Worm (Caenorhabditis elegans) whole organism, L4 larva: ENCODE data around the gene try-12.

Experiments
- F10B5.3 ChIP-seq: sonication (generic microtip); optimal IDR thresholded peaks from 2 replicates; lab custom pipeline; 2016; ENCODE audit warnings: mild to moderate bottlenecking, missing genetic modification characterization, missing compliant biosample characterization
- F37D6.2 ChIP-seq: sonication (generic microtip); optimal IDR thresholded peaks from 2 replicates; lab custom pipeline; 2016; ENCODE audit warnings: mild to moderate bottlenecking, missing genetic modification characterization, missing compliant biosample characterization
- F44E2.7 ChIP-seq: fragments of 200-800 bp; sonication (Bioruptor generic); IDR thresholded peaks from 2 replicates; pipeline ENCODE4 v2.1.2; 2022; ENCODE audit warnings: missing genetic modification characterization, missing compliant biosample characterization
- T26A8.4 ChIP-seq: fragments of 200-800 bp; sonication (Bioruptor generic); IDR thresholded peaks from 2 replicates; pipeline ENCODE4 v1.3.6; 2022; ENCODE audit warnings: missing genetic modification characterization, missing compliant biosample characterization
- Y75B8A.6 ChIP-seq: fragments of 200-800 bp; sonication (Bioruptor generic); IDR thresholded peaks from 2 replicates; pipeline ENCODE4 v1.3.6; 2022; ENCODE audit warnings: missing genetic modification reagents, missing genetic modification characterization, missing compliant biosample characterization
- ZK337.2 ChIP-seq: fragments of 200-800 bp; sonication (Bioruptor generic); IDR thresholded peaks from 2 replicates; pipeline ENCODE4 v1.3.6; 2022; ENCODE audit warnings: missing genetic modification reagents, missing genetic modification characterization, missing compliant biosample characterization
- ZK546.5 ChIP-seq, 2 experiments: sonication (generic microtip); optimal IDR thresholded peaks; 2 replicates each; lab custom pipeline; 2017; ENCODE audit warnings: missing biosample characterization in 2 of 2, missing genetic modification characterization in 2 of 2
- ama-1 ChIP-seq: fragments of 150-350 bp; optimal IDR thresholded peaks from 2 replicates; lab custom pipeline; 2014; ENCODE audit warnings: inconsistent platforms, mixed read lengths
- ceh-20 ChIP-seq: fragments of 200-800 bp; sonication (Bioruptor generic); IDR thresholded peaks from 2 replicates; pipeline ENCODE4 v1.3.6; 2022; ENCODE audit warnings: missing genetic modification reagents, missing genetic modification characterization, missing compliant biosample characterization
- ceh-32 ChIP-seq: sonication (generic microtip); optimal IDR thresholded peaks from 2 replicates; lab custom pipeline; 2016; ENCODE audit warnings: mild to moderate bottlenecking, missing genetic modification characterization, missing compliant biosample characterization; ENCODE audit not compliant: poor library complexity
- ceh-62 ChIP-seq: sonication (generic microtip); optimal IDR thresholded peaks from 2 replicates; lab custom pipeline; 2017; ENCODE audit warnings: missing biosample characterization, missing genetic modification characterization
- ceh-82 ChIP-seq: sonication (generic microtip); optimal IDR thresholded peaks from 2 replicates; lab custom pipeline; 2017; ENCODE audit warnings: missing biosample characterization, missing genetic modification characterization
- cey-2 ChIP-seq: sonication (generic microtip); optimal IDR thresholded peaks from 3 replicates; lab custom pipeline; 2017; ENCODE audit warnings: missing genetic modification characterization, mild to moderate bottlenecking, missing compliant biosample characterization, antibody characterized with exemption, borderline replicate concordance; ENCODE audit not compliant: insufficient read depth
- ctbp-1 ChIP-seq: fragments of 200-800 bp; sonication (Bioruptor generic); IDR thresholded peaks from 2 replicates; pipeline ENCODE4 v1.3.6; 2022; ENCODE audit warnings: missing genetic modification reagents, missing genetic modification characterization, missing compliant biosample characterization
- daf-19 ChIP-seq: fragments of 200-800 bp; sonication (Bioruptor generic); conservative IDR thresholded peaks from 2 replicates; pipeline ENCODE4 v1.3.6; 2022; ENCODE audit warnings: missing genetic modification characterization, missing compliant biosample characterization
- dmd-6 ChIP-seq: fragments of 200-800 bp; sonication (Bioruptor generic); IDR thresholded peaks from 2 replicates; pipeline ENCODE4 v1.3.6; 2022; ENCODE audit warnings: missing genetic modification reagents, missing genetic modification characterization, missing compliant biosample characterization
- dve-1 ChIP-seq: sonication (generic microtip); optimal IDR thresholded peaks from 2 replicates; lab custom pipeline; 2017; ENCODE audit warnings: antibody characterized with exemption, mild to moderate bottlenecking, missing genetic modification characterization, missing compliant biosample characterization; ENCODE audit not compliant: insufficient read depth
- egl-43 ChIP-seq: fragments of 200-800 bp; sonication (Bioruptor generic); IDR thresholded peaks from 2 replicates; pipeline ENCODE4 v1.3.6; 2022; ENCODE audit warnings: missing genetic modification reagents, missing genetic modification characterization, missing compliant biosample characterization
- fos-1 ChIP-seq: fragments of 150-350 bp; optimal IDR thresholded peaks from 2 replicates; lab custom pipeline; 2014; ENCODE audit warnings: missing biosample characterization, missing genetic modification characterization
- hif-1 ChIP-seq, 2 experiments: sonication (generic microtip); optimal IDR thresholded peaks; 2 replicates each; lab custom pipeline; 2016 to 2017; ENCODE audit warnings: missing compliant biosample characterization in 2 of 2, missing genetic modification characterization in 2 of 2, missing genetic modification reagents in 2 of 2, missing genotype in 2 of 2, mild to moderate bottlenecking in 1 of 2
- hlh-30 ChIP-seq: sonication (generic microtip); optimal IDR thresholded peaks from 2 replicates; lab custom pipeline; 2017; ENCODE audit warnings: antibody characterized with exemption, mild to moderate bottlenecking, missing genetic modification characterization, missing compliant biosample characterization; ENCODE audit not compliant: insufficient read depth
- hmg-1.1 ChIP-seq: fragments of 200-800 bp; sonication (Bioruptor generic); IDR thresholded peaks from 2 replicates; pipeline ENCODE4 v1.3.6; 2022; ENCODE audit warnings: missing genetic modification reagents, missing genetic modification characterization, missing compliant biosample characterization
- jun-1 ChIP-seq: fragments of 150-350 bp; optimal IDR thresholded peaks from 2 replicates; lab custom pipeline; 2014; ENCODE audit warnings: missing biosample characterization, missing genetic modification reagents, missing genetic modification characterization
- lin-15B ChIP-seq: fragments of 150-350 bp; sonication (generic microtip); optimal IDR thresholded peaks from 3 replicates; lab custom pipeline; 2014; ENCODE audit warnings: missing biosample characterization, missing genetic modification characterization
- lin-29 ChIP-seq: fragments of 200-800 bp; sonication (Bioruptor generic); IDR thresholded peaks from 2 replicates; pipeline ENCODE4 v1.3.6; 2022; ENCODE audit warnings: missing genetic modification reagents, missing genetic modification characterization, missing compliant biosample characterization
- lsy-2 ChIP-seq, 2 experiments: fragments of 150-350 bp in 1 of 2; sonication (generic microtip) in 1 of 2; optimal IDR thresholded peaks; 2 replicates each; lab custom pipeline; 2014 to 2017; ENCODE audit warnings: missing biosample characterization in 2 of 2, missing genetic modification characterization in 2 of 2
- madf-5 ChIP-seq, 2 experiments: fragments of 200-800 bp; sonication (Bioruptor generic); IDR thresholded peaks; 2 replicates each; pipeline ENCODE4 v1.3.6; 2022; ENCODE audit warnings: missing compliant biosample characterization in 2 of 2, missing genetic modification characterization in 2 of 2
- mdl-1 ChIP-seq, 2 experiments: fragments of 150-350 bp in 1 of 2; sonication (generic microtip) in 1 of 2; optimal IDR thresholded peaks; 2 replicates each; lab custom pipeline; 2014 to 2017; ENCODE audit warnings: missing biosample characterization in 2 of 2, missing genetic modification characterization in 2 of 2
- mdt-29 ChIP-seq: fragments of 200-800 bp; sonication (Bioruptor generic); IDR thresholded peaks from 2 replicates; pipeline ENCODE4 v1.3.6; 2022; ENCODE audit warnings: missing genetic modification reagents, missing genetic modification characterization, missing compliant biosample characterization
- mep-1 ChIP-seq: fragments of 150-350 bp; sonication (generic microtip); optimal IDR thresholded peaks from 3 replicates; lab custom pipeline; 2014; ENCODE audit warnings: missing biosample characterization, missing genetic modification characterization
- nhr-11 ChIP-seq: fragments of 150-350 bp; optimal IDR thresholded peaks from 2 replicates; lab custom pipeline; 2014; ENCODE audit warnings: missing biosample characterization, missing genetic modification characterization
- nhr-111 ChIP-seq: fragments of 200-800 bp; sonication (Bioruptor generic); optimal IDR thresholded peaks from 2 replicates; lab custom pipeline; 2018; ENCODE audit warnings: mild to moderate bottlenecking, missing genetic modification characterization, missing compliant biosample characterization
- nhr-25 ChIP-seq: sonication (generic microtip); optimal IDR thresholded peaks from 2 replicates; lab custom pipeline; 2017; ENCODE audit warnings: missing genetic modification characterization, mild to moderate bottlenecking, missing compliant biosample characterization, antibody characterized with exemption, moderate library complexity, borderline replicate concordance; ENCODE audit not compliant: insufficient read depth
- nhr-28 ChIP-seq: fragments of 150-350 bp; optimal IDR thresholded peaks from 2 replicates; lab custom pipeline; 2014; ENCODE audit warnings: missing biosample characterization, missing genetic modification characterization
- nhr-41 ChIP-seq: fragments of 200-800 bp; sonication (Bioruptor generic); IDR thresholded peaks from 2 replicates; pipeline ENCODE4 v1.3.6; 2022; ENCODE audit warnings: missing genetic modification reagents, missing genetic modification characterization, missing compliant biosample characterization
- nhr-48 ChIP-seq: sonication (generic microtip); optimal IDR thresholded peaks from 2 replicates; lab custom pipeline; 2016; ENCODE audit warnings: mild to moderate bottlenecking, missing genetic modification characterization, missing compliant biosample characterization
- nhr-6 ChIP-seq: fragments of 150-350 bp; optimal IDR thresholded peaks from 2 replicates; lab custom pipeline; 2014; ENCODE audit warnings: missing biosample characterization, missing genetic modification characterization
- nhr-76 ChIP-seq: fragments of 150-350 bp; optimal IDR thresholded peaks from 2 replicates; lab custom pipeline; 2014; ENCODE audit warnings: missing biosample characterization, missing genetic modification characterization
- pha-4 ChIP-seq, 2 experiments: fragments of 150-350 bp in 1 of 2; fragments of 200-800 bp in 1 of 2; sonication (Bioruptor generic) in 1 of 2; IDR thresholded peaks in 1 of 2; optimal IDR thresholded peaks in 1 of 2; 2 replicates each; pipeline versions ENCODE4 v1.3.6 to Lab custom; 2014 to 2022; ENCODE audit warnings: missing genetic modification characterization in 2 of 2, missing genetic modification reagents in 2 of 2, missing biosample characterization in 1 of 2, missing compliant biosample characterization in 1 of 2
- sdz-12 ChIP-seq: fragments of 200-800 bp; sonication (Bioruptor generic); optimal IDR thresholded peaks from 2 replicates; lab custom pipeline; 2018; ENCODE audit warnings: mild to moderate bottlenecking, missing genetic modification characterization, missing compliant biosample characterization
- snpc-1.2 ChIP-seq: fragments of 200-800 bp; sonication (Bioruptor generic); IDR thresholded peaks from 2 replicates; pipeline ENCODE4 v1.3.6; 2022; ENCODE audit warnings: missing genetic modification reagents, missing genetic modification characterization, missing compliant biosample characterization
- tag-97 ChIP-seq: fragments of 200-800 bp; sonication (Bioruptor generic); IDR thresholded peaks from 2 replicates; pipeline ENCODE4 v1.3.6; 2022; ENCODE audit warnings: missing genetic modification characterization, missing compliant biosample characterization
- vab-7 ChIP-seq: fragments of 200-800 bp; sonication (Bioruptor generic); IDR thresholded peaks from 2 replicates; pipeline ENCODE4 v1.3.6; 2022; ENCODE audit warnings: missing genetic modification reagents, missing genetic modification characterization, missing compliant biosample characterization
- zfp-2 ChIP-seq: sonication (generic microtip); optimal IDR thresholded peaks from 2 replicates; lab custom pipeline; 2016; ENCODE audit warnings: mild to moderate bottlenecking, missing genetic modification characterization, missing compliant biosample characterization
- zfp-3 ChIP-seq: fragments of 200-800 bp; sonication (Bioruptor generic); conservative IDR thresholded peaks from 2 replicates; pipeline ENCODE4 v1.3.6; 2022; ENCODE audit warnings: missing genetic modification reagents, missing genetic modification characterization, missing compliant biosample characterization
- zip-2 ChIP-seq: fragments of 150-350 bp; optimal IDR thresholded peaks from 2 replicates; lab custom pipeline; 2014; ENCODE audit warnings: missing biosample characterization, missing genetic modification characterization

The try-12 gene

ce11 chrV:7434805-7435363, 14.3 kb upstream of the try-12 start (continued):
- peak; percentile 50; the same call in 1 of the 2 replicates for TF ChIP-seq ceh-20 (GFP tag; lab: Robert Waterston, UW)
- TF ChIP-seq pha-4 (GFP tag; IDR thresholded peaks at IDR 0.05; lab: Robert Waterston, UW) = no peak
- peak; percentile 2 for TF ChIP-seq pha-4 (tag; optimal IDR thresholded peaks at IDR 0.05; lab: Kevin White, UChicago)
- TF ChIP-seq tag-97 (GFP tag; lab: Robert Waterston, UW) = no peak
- peak in 1 of 2 experiments; percentile 89 for TF ChIP-seq mdl-1 (tag; optimal IDR thresholded peaks at IDR 0.05; lab: Kevin White, UChicago)
- TF ChIP-seq zip-2 = no peak
- peak; percentile 56 for TF ChIP-seq nhr-48 (tag; lab: Kevin White, UChicago)
- no peak for TF ChIP-seq daf-19 (GFP tag; lab: Robert Waterston, UW)
- TF ChIP-seq F44E2.7 = no peak
- no peak for TF ChIP-seq vab-7 (GFP tag; lab: Robert Waterston, UW)
- no peak for TF ChIP-seq fos-1 (tag; lab: Kevin White, UChicago)
- peak; percentile 28 for TF ChIP-seq nhr-6 (tag; lab: Kevin White, UChicago)
- peak; percentile 44 for TF ChIP-seq nhr-28 (tag; lab: Kevin White, UChicago)
- no peak for TF ChIP-seq egl-43 (GFP tag; lab: Robert Waterston, UW)
- TF ChIP-seq ctbp-1 = no peak
- no peak for TF ChIP-seq zfp-2
- no peak for TF ChIP-seq ZK546.5 (tag; optimal IDR thresholded peaks at IDR 0.05; lab: Kevin White, UChicago)
- peak; percentile 78 for TF ChIP-seq dmd-6
- TF ChIP-seq T26A8.4 = peak; percentile 11; the same call in 1 of the 2 replicates
- TF ChIP-seq ZK337.2 (GFP tag; lab: Robert Waterston, UW) = no peak
- TF ChIP-seq nhr-111 (GFP tag; lab: Kevin White, UChicago) = no peak
- TF ChIP-seq F10B5.3 (tag; lab: Kevin White, UChicago) = no peak
- no peak for TF ChIP-seq F37D6.2
- no peak for TF ChIP-seq nhr-76 (tag; lab: Kevin White, UChicago)
- peak; percentile 87 for TF ChIP-seq hlh-30 (tag; lab: Kevin White, UChicago)
- no peak for TF ChIP-seq lin-15B (tag; lab: Kevin White, UChicago)
- peak in 1 of 2 experiments; percentile 68 for TF ChIP-seq lsy-2 (tag; optimal IDR thresholded peaks at IDR 0.05; lab: Kevin White, UChicago)
- TF ChIP-seq mdt-29 (GFP tag; lab: Robert Waterston, UW) = no peak
- TF ChIP-seq madf-5 (GFP tag; IDR thresholded peaks at IDR 0.05; lab: Robert Waterston, UW) = no peak
- TF ChIP-seq ceh-82 = no peak
- TF ChIP-seq Y75B8A.6 (GFP tag; lab: Robert Waterston, UW) = no peak
- TF ChIP-seq ceh-62 (tag; lab: Kevin White, UChicago) = no peak
- peak; percentile 32 for TF ChIP-seq nhr-11 (tag; lab: Kevin White, UChicago)

DNA sequence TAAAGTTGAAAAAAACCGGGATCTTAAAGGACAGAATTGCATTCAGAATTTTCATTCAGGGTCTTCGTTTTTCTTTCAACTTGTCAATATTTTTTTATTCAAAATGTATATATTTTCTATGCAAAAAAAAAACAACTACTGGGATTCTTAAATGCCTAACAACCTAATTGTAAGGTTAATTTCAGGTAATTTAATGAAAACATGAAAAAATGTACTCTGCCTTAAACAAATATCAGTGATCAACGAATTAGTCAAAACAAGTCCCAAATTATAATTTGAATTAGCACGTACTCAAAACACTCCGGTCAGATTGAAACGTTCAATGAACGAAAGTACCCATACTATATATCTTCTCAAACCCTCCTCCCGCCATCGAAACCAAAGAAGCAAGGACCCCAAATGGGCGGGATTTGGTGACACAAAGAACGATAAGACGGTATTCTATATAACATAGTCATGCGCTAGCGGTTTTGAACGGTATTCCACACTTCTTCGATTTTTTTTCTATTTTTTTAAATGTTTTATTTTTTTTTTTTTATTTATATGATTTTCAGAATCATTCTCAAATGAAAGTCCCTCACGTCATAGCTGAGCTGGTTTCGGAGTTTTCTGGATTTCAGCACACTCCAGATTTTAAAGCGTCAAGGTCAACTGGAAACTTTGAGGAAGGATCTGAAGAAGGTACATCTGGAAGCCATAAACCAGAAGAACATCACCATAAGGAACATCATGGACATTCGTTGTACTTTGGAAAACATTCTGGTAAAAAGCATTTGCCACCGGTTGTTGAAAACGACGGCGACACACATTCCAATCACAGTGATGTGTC, 13.6 kb upstream of the try-12 start, which contains the start of the genes ddo-2 and F25E5.8:
TSS of gene ddo-2 (minus strand) at position 330 of the 829 bp plus-strand sequence.
TSS of gene F25E5.8 (plus strand) at position 555 of the 829 bp plus-strand sequence.
- TF ChIP-seq dve-1 (tag; lab: Kevin White, UChicago) (peak; percentile 15), ama-1 (lab: Kevin White, UChicago) (peak; percentile 74), jun-1 (tag; lab: Kevin White, UChicago) (no peak), snpc-1.2 (GFP tag; lab: Robert Waterston, UW) (no peak), ceh-62 (tag; lab: Kevin White, UChicago) (no peak), nhr-76 (tag; lab: Kevin White, UChicago) (no peak), mep-1 (tag; lab: Kevin White, UChicago) (no peak), mdl-1 (tag; optimal IDR thresholded peaks at IDR 0.05; lab: Kevin White, UChicago) (peak in 1 of 2 experiments; percentile 3), ceh-32 (tag; lab: Kevin White, UChicago) (no peak), cey-2 (tag; lab: Kevin White, UChicago) (no peak), sdz-12 (GFP tag; lab: Kevin White, UChicago) (no peak), zfp-3 (GFP tag; lab: Robert Waterston, UW) (0 out of 2 replicates have a peak, but pooled peaks have one; percentile 22), F44E2.7 (no peak), nhr-28 (tag; lab: Kevin White, UChicago) (peak; percentile 55), hlh-30 (tag; lab: Kevin White, UChicago) (peak; percentile 33), hif-1 (tag; optimal IDR thresholded peaks at IDR 0.05; lab: Kevin White, UChicago) (peak in 1 of 2 experiments; percentile 41), nhr-25 (tag; lab: Kevin White, UChicago) (no peak), hmg-1.1 (GFP tag; lab: Robert Waterston, UW) (0 out of 2 replicates have a peak, but pooled peaks have one; percentile 28), nhr-41 (GFP tag; lab: Robert Waterston, UW) (no peak), lin-29 (GFP tag; lab: Robert Waterston, UW) (no peak)
